2 fruit fly cellular contexts compared by ENCODE assay signal in the genomic region with DNA sequence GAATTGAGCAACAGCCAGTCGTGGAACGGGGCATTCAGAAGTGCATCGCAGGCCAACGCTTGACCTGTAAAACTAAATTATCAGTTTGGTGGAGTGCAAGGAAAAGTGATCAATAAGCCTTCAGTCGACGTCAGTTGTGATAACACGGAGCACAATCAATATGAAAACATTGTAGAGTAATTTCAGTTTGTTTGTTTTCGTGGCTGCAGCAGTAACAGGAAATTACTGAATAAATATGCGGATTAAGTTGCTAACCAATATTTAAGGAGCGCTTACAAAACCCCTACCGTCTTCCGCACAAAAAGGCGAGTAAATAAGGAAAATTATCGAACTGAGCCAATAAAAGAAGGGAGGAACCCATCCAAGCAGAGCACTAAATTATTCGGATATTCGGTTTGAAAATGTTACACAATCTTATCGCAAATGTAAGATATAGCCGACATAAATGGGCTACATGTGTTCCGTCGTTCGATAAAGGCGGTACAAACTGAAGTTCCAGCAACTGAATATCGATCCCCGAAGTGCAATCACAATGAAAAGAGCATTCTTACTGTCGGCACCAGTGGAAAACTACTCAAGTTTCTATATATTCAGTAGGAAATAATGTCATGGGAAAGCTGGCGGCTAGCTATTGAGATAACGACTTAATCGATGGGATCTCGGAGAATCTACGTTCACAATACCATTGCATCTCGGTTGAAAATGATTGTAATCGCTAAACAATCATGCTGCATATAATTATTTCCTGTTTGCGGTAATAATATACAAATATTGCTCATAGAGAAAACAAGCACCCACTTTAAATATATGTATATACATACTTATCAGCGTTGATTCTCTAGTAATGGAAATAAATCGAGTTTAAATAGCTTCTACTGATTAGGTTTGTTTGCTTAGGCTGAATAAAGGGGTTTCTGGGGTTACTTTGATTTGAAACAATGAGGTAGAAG.
A peak's percentile ranks its signal among the peaks of the same experiment; 100 is the strongest.
TF ChIP-seq lines count a peak whose summit lies in the region.

No protein-coding gene starts in this region.

TF ChIP-seq in whole organism, embryonic, 481 proteins besides CTCF, POLR2A, EP300 and RAD21 (continued from another document and continues in another):
- TF ChIP-seq vnd (GFP tag; IDR thresholded peaks at IDR 0.05; lab: Robert Waterston, UW; ENCODE audit: partially characterized antibody) (no peak), so (GFP tag; IDR thresholded peaks at IDR 0.05; lab: Robert Waterston, UW) (peak; percentile 66; the same call in 2 of the 3 replicates), Sox100B (GFP tag; optimal IDR thresholded peaks at IDR 0.05; lab: Kevin White, UChicago) (peak; percentile 71), CG15073 (GFP tag; optimal IDR thresholded peaks at IDR 0.05; lab: Kevin White, UChicago) (no peak), bowl (GFP tag; IDR thresholded peaks at IDR 0.05; lab: Robert Waterston, UW) (no peak), caup (GFP tag; optimal IDR thresholded peaks at IDR 0.05; lab: Kevin White, UChicago; ENCODE audit: severe bottlenecking) (peak; percentile 71), NC2α (GFP tag; optimal IDR thresholded peaks at IDR 0.05; lab: Kevin White, UChicago) (peak; percentile 80), CG8089 (GFP tag; optimal IDR thresholded peaks at IDR 0.05; lab: Kevin White, UChicago) (peak; percentile 77), CG3995 (GFP tag; optimal IDR thresholded peaks at IDR 0.05; lab: Kevin White, UChicago) (no peak), CG6654 (GFP tag; optimal IDR thresholded peaks at IDR 0.05; lab: Kevin White, UChicago) (no peak), CG10209 (GFP tag; optimal IDR thresholded peaks at IDR 0.05; lab: Kevin White, UChicago) (peak; percentile 82), MESR4 (GFP tag; optimal IDR thresholded peaks at IDR 0.05; lab: Kevin White, UChicago) (peak; percentile 1), tup (GFP tag; optimal IDR thresholded peaks at IDR 0.05; lab: Kevin White, UChicago) (peak; percentile 22), ci (GFP tag; IDR thresholded peaks at IDR 0.05; lab: Robert Waterston, UW) (peak; percentile 85), CG6683 (GFP tag; optimal IDR thresholded peaks at IDR 0.05; lab: Kevin White, UChicago) (peak; percentile 42), crp (GFP tag; optimal IDR thresholded peaks at IDR 0.05; lab: Kevin White, UChicago) (peak in 1 of 2 experiments; percentile 9), zfh2 (GFP tag; optimal IDR thresholded peaks at IDR 0.05; lab: Kevin White, UChicago) (no peak), ssp (GFP tag; IDR thresholded peaks at IDR 0.05; lab: Robert Waterston, UW) (0 out of 2 replicates have a peak, but pooled peaks have one; percentile 20), Gug (GFP tag; IDR thresholded peaks at IDR 0.05; lab: Robert Waterston, UW) (no peak), CG34422 (GFP tag; IDR thresholded peaks at IDR 0.05; lab: Robert Waterston, UW) (0 out of 3 replicates have a peak, but pooled peaks have one; percentile 32), CG11093 (GFP tag; IDR thresholded peaks at IDR 0.05; lab: Robert Waterston, UW) (peak; percentile 49; the same call in 1 of the 3 replicates), CG10979 (tag; optimal IDR thresholded peaks at IDR 0.05; lab: Kevin White, UChicago) (peak; percentile 40), Dbx (GFP tag; IDR thresholded peaks at IDR 0.05; lab: Robert Waterston, UW) (no peak), maf-S (GFP tag; optimal IDR thresholded peaks at IDR 0.05; lab: Kevin White, UChicago) (peak; percentile 13), CG6765 (GFP tag; optimal IDR thresholded peaks at IDR 0.05; lab: Kevin White, UChicago) (no peak), ttk (GFP tag; IDR thresholded peaks at IDR 0.05; lab: Robert Waterston, UW) (peak; percentile 13; the same call in 1 of the 2 replicates), nau (GFP tag; optimal IDR thresholded peaks at IDR 0.05; lab: Kevin White, UChicago) (peak; percentile 81), CG15514 (GFP tag; optimal IDR thresholded peaks at IDR 0.05; lab: Kevin White, UChicago) (peak; percentile 41), ara (GFP tag; IDR thresholded peaks at IDR 0.05; lab: Robert Waterston, UW) (peak; percentile 84), D19A (tag; optimal IDR thresholded peaks at IDR 0.05; lab: Kevin White, UChicago) (peak; percentile 69), CG34376 (GFP tag; optimal IDR thresholded peaks at IDR 0.05; lab: Kevin White, UChicago) (no peak), dati (GFP tag; IDR thresholded peaks at IDR 0.05; lab: Robert Waterston, UW) (no peak), CG11504 (tag; optimal IDR thresholded peaks at IDR 0.05; lab: Kevin White, UChicago) (peak; percentile 53), H15 (GFP tag; IDR thresholded peaks at IDR 0.05; lab: Robert Waterston, UW) (no peak), hth (optimal IDR thresholded peaks at IDR 0.05; lab: Kevin White, UChicago) (no peak), CG4282 (GFP tag; optimal IDR thresholded peaks at IDR 0.05; lab: Kevin White, UChicago) (no peak), schlank (tag; optimal IDR thresholded peaks at IDR 0.05; lab: Kevin White, UChicago) (peak; percentile 7), slou (GFP tag; optimal IDR thresholded peaks at IDR 0.05; lab: Kevin White, UChicago) (peak; percentile 35), lov (optimal IDR thresholded peaks at IDR 0.05; lab: Kevin White, UChicago) (no peak), lov (GFP tag; IDR thresholded peaks at IDR 0.05; lab: Robert Waterston, UW) (peak; percentile 70; the same call in 1 of the 3 replicates), Optix (GFP tag; IDR thresholded peaks at IDR 0.05; lab: Robert Waterston, UW) (peak; percentile 50; the same call in 1 of the 3 replicates), chinmo (GFP tag; IDR thresholded peaks at IDR 0.05; lab: Robert Waterston, UW; ENCODE audit: partially characterized antibody) (no peak), insv (GFP tag; optimal IDR thresholded peaks at IDR 0.05; lab: Kevin White, UChicago) (peak in 1 of 2 experiments; percentile 2), D19B (GFP tag; optimal IDR thresholded peaks at IDR 0.05; lab: Kevin White, UChicago) (no peak), CG4424 (GFP tag; optimal IDR thresholded peaks at IDR 0.05; lab: Kevin White, UChicago) (peak; percentile 47), dmrt11E (tag; optimal IDR thresholded peaks at IDR 0.05; lab: Kevin White, UChicago) (peak; percentile 85), lab (GFP tag; optimal IDR thresholded peaks at IDR 0.05; lab: Kevin White, UChicago) (peak; percentile 82), CG9932 (GFP tag; IDR thresholded peaks at IDR 0.05; lab: Robert Waterston, UW) (no peak), CG15601 (tag; optimal IDR thresholded peaks at IDR 0.05; lab: Kevin White, UChicago) (peak; percentile 77), fd64A (GFP tag; optimal IDR thresholded peaks at IDR 0.05; lab: Kevin White, UChicago) (peak; percentile 77), CG9876 (GFP tag; optimal IDR thresholded peaks at IDR 0.05; lab: Kevin White, UChicago) (peak; percentile 43), CG11723 (GFP tag; optimal IDR thresholded peaks at IDR 0.05; lab: Kevin White, UChicago) (peak; percentile 49), CG2875 (GFP tag; optimal IDR thresholded peaks at IDR 0.05; lab: Kevin White, UChicago) (peak; percentile 83), CG30431 (GFP tag; optimal IDR thresholded peaks at IDR 0.05; lab: Kevin White, UChicago) (peak; percentile 33), B-H2 (GFP tag; optimal IDR thresholded peaks at IDR 0.05; lab: Kevin White, UChicago) (no peak), bcd (GFP tag; optimal IDR thresholded peaks at IDR 0.05; lab: Kevin White, UChicago) (peak; percentile 60), Hr3 (GFP tag; optimal IDR thresholded peaks at IDR 0.05; lab: Kevin White, UChicago) (peak; percentile 28), YL-1 (GFP tag; optimal IDR thresholded peaks at IDR 0.05; lab: Kevin White, UChicago) (peak; percentile 62)

TF ChIP-seq in whole organism, prepupa, 60 proteins besides CTCF, POLR2A, EP300 and RAD21 (continued from another document):
- TF ChIP-seq Blimp-1 (GFP tag; optimal IDR thresholded peaks at IDR 0.05; lab: Kevin White, UChicago), result peak; percentile 22
